Worm (Caenorhabditis elegans): Measurements from ENCODE around the gene hrpk-2.

The hrpk-2 gene

DNA sequence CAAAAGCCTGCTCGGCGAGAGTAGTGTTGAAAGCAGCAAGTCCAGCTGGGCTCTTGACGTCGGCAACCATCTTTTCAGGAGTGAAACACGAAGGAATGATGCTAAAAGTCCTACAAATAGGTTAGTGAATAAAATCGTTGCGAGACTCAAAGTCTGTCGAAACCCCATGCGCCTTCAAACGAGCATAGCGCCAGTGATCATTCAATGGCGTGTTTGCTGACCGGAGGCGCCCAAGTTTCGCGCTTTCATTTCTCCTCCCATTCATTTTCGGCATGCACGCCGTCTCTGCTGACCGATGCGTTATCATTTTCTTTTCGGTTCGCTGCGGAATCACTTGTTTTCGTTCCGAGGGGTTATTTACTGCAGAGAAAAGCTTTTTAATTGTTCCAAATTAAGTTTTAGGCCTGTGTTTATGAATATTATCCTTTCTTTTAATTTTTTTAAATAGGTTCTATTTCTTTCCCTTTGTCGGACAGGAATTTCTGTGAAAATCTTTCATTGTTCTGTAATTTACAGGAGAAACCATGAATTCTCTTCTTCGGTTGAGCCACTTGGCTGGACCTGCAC is 13.6 kb upstream of the hrpk-2 start, which contains the start of the genes eef-1B.1 and aco-2 (continued):
- peak; percentile 86 for TF ChIP-seq mab-5 (tag; optimal IDR thresholded peaks at IDR 0.05)
- TF ChIP-seq nhr-12 (tag; optimal IDR thresholded peaks at IDR 0.05): peak; percentile 28
- TF ChIP-seq ztf-11 (tag; optimal IDR thresholded peaks at IDR 0.05): no peak
- no peak for TF ChIP-seq peb-1 (tag; optimal IDR thresholded peaks at IDR 0.05)
- TF ChIP-seq zag-1 (tag; optimal IDR thresholded peaks at IDR 0.05): peak; percentile 52
- peak; percentile 26 for TF ChIP-seq unc-62 (GFP tag; optimal IDR thresholded peaks at IDR 0.05)
- no peak for TF ChIP-seq ama-1 (optimal IDR thresholded peaks at IDR 0.05)
- peak; percentile 97 for TF ChIP-seq unc-55 (GFP tag; optimal IDR thresholded peaks at IDR 0.05)
- TF ChIP-seq sma-9 (GFP tag; optimal IDR thresholded peaks at IDR 0.05): peak; percentile 95
- TF ChIP-seq sma-9 (tag; optimal IDR thresholded peaks at IDR 0.05): no peak
- TF ChIP-seq ceh-82 (tag; optimal IDR thresholded peaks at IDR 0.05): no peak
- peak; percentile 80 for TF ChIP-seq nhr-77 (tag; optimal IDR thresholded peaks at IDR 0.05)
- peak; percentile 80 for TF ChIP-seq fos-1 (tag; optimal IDR thresholded peaks at IDR 0.05)
- peak; percentile 94 for TF ChIP-seq nhr-21 (tag; optimal IDR thresholded peaks at IDR 0.05)
- peak; percentile 90 for TF ChIP-seq lin-11 (tag; optimal IDR thresholded peaks at IDR 0.05)
- TF ChIP-seq sma-3 (GFP tag; optimal IDR thresholded peaks at IDR 0.05): peak; percentile 94
- TF ChIP-seq lin-13 (GFP tag; optimal IDR thresholded peaks at IDR 0.05): peak; percentile 89
- peak; percentile 73 for TF ChIP-seq snpc-4 (tag; optimal IDR thresholded peaks at IDR 0.05)
- no peak for TF ChIP-seq unc-39 (tag; optimal IDR thresholded peaks at IDR 0.05)
- no peak for TF ChIP-seq nhr-23 (tag; optimal IDR thresholded peaks at IDR 0.05)
- peak; percentile 82 for TF ChIP-seq blmp-1 (tag; optimal IDR thresholded peaks at IDR 0.05; ENCODE audit: insufficient read depth)
- TF ChIP-seq gmeb-1 (tag; optimal IDR thresholded peaks at IDR 0.05): peak; percentile 93
- peak; percentile 90 for TF ChIP-seq F13H6.1 (tag; optimal IDR thresholded peaks at IDR 0.05)
- TF ChIP-seq mbf-1 (tag; optimal IDR thresholded peaks at IDR 0.05): no peak

DNA sequence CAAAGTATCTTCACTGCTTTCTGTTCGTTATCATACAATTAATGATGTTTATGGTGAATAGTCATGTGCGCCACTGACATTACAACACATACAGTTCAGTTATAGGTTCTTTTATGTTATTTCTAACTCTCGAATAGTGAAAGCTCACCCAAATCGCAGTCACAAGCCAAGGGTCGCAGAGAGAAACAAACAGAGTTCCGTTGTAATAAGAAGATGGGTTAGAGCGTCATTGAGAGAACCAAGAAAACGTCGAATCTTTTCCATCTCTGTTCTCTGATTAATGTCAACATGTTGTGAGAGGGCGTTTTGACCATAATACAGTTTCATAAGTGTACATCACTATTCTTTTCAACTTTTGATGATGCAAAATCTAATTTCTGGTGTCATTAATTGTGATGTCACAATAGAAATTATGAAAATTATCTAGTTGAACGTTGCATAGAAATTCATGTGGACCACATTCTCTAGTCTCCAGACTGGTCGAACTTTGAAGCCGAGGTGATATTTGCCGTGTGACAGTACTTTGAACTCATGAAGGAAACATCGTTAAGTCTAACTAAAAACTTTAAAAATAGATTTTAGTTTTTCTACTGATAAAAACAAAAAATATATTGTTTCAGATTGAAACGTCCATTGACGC is 12.8 kb upstream of the hrpk-2 start:
- TF ChIP-seq nhr-21 (tag; optimal IDR thresholded peaks at IDR 0.05): peak; percentile 33
- TF ChIP-seq nhr-237 (tag; optimal IDR thresholded peaks at IDR 0.05): no peak
- no peak for TF ChIP-seq mdl-1 (tag; optimal IDR thresholded peaks at IDR 0.05)
- TF ChIP-seq gmeb-1 (tag; optimal IDR thresholded peaks at IDR 0.05): no peak
- TF ChIP-seq sma-9 (GFP tag; optimal IDR thresholded peaks at IDR 0.05): peak; percentile 33
- TF ChIP-seq sma-9 (tag; optimal IDR thresholded peaks at IDR 0.05): no peak
- peak; percentile 29 for TF ChIP-seq fos-1 (tag; optimal IDR thresholded peaks at IDR 0.05)
- TF ChIP-seq nhr-25 (tag; optimal IDR thresholded peaks at IDR 0.05): peak; percentile 41
- no peak for TF ChIP-seq mab-5 (tag; optimal IDR thresholded peaks at IDR 0.05)
- TF ChIP-seq C34F6.9 (tag; optimal IDR thresholded peaks at IDR 0.05): peak; percentile 15
- no peak for TF ChIP-seq R02D3.7 (tag; optimal IDR thresholded peaks at IDR 0.05)
- peak; percentile 57 for TF ChIP-seq ama-1 (optimal IDR thresholded peaks at IDR 0.05)
- peak in 1 of 2 experiments; percentile 39 for TF ChIP-seq lsy-2 (tag; optimal IDR thresholded peaks at IDR 0.05)
- TF ChIP-seq alr-1 (tag; optimal IDR thresholded peaks at IDR 0.05): no peak
- TF ChIP-seq ZK546.5 (tag; optimal IDR thresholded peaks at IDR 0.05): no peak
- no peak for TF ChIP-seq nhr-10 (tag; optimal IDR thresholded peaks at IDR 0.05)
- peak; percentile 65 for TF ChIP-seq nhr-129 (tag; optimal IDR thresholded peaks at IDR 0.05)
- TF ChIP-seq ceh-16 (tag; optimal IDR thresholded peaks at IDR 0.05): no peak
- no peak for TF ChIP-seq ztf-11 (tag; optimal IDR thresholded peaks at IDR 0.05)
- TF ChIP-seq ztf-4 (tag; optimal IDR thresholded peaks at IDR 0.05): peak; percentile 45
- TF ChIP-seq sem-4 (tag; optimal IDR thresholded peaks at IDR 0.05): no peak
- TF ChIP-seq blmp-1 (tag; optimal IDR thresholded peaks at IDR 0.05; ENCODE audit: insufficient read depth): peak; percentile 83
- TF ChIP-seq mbf-1 (tag; optimal IDR thresholded peaks at IDR 0.05): no peak
- TF ChIP-seq Y55F3AM.14 (GFP tag; optimal IDR thresholded peaks at IDR 0.05): no peak
- TF ChIP-seq unc-55 (GFP tag; optimal IDR thresholded peaks at IDR 0.05): no peak
- no peak for TF ChIP-seq ceh-82 (tag; optimal IDR thresholded peaks at IDR 0.05)
- TF ChIP-seq sma-3 (GFP tag; optimal IDR thresholded peaks at IDR 0.05): no peak
- no peak for TF ChIP-seq unc-39 (tag; optimal IDR thresholded peaks at IDR 0.05)
- TF ChIP-seq lin-11 (tag; optimal IDR thresholded peaks at IDR 0.05): no peak
- no peak for TF ChIP-seq elt-1 (tag; optimal IDR thresholded peaks at IDR 0.05)
- TF ChIP-seq F13H6.1 (tag; optimal IDR thresholded peaks at IDR 0.05): no peak
- TF ChIP-seq nhr-11 (tag; optimal IDR thresholded peaks at IDR 0.05): no peak
- TF ChIP-seq crh-2 (tag; optimal IDR thresholded peaks at IDR 0.05): peak; percentile 6
- TF ChIP-seq nhr-12 (tag; optimal IDR thresholded peaks at IDR 0.05): no peak

Data from whole organism, L2 larva.